Worm (Caenorhabditis elegans) whole organism, midembryonic: ENCODE data around the gene srh-130.

Experiments
- flt-1 ChIP-seq: fragments of 200-800 bp; sonication (Bioruptor generic); IDR thresholded peaks from 2 replicates; pipeline ENCODE4 v1.3.6; 2022; ENCODE audit warnings: missing genetic modification characterization, missing compliant biosample characterization
- ztf-29 ChIP-seq: fragments of 200-800 bp; sonication (Bioruptor generic); IDR thresholded peaks from 2 replicates; pipeline ENCODE4 v1.3.6; 2022; ENCODE audit warnings: missing genetic modification reagents, missing genetic modification characterization, missing compliant biosample characterization

DNA sequence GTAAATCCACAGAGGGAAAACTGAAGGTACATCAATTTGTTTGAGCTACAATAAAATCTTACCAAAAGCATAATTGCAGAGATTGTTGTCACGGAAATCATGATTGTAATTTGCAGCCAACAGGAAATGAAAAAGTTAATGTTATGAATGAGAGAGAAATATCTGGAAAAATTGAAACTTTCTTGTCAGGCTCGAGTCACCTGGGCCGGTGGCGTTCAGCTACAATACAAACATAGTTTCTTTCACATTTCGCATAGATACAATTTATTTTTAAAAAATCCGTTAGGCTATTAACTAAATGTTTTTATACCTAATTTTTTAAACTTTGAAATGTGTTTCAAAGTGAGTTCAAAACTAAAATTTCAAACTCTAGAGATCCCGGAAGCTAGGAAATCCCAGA, 6.7 kb downstream of the srh-130 start, which contains the start of gene srx-39:
- TF ChIP-seq flt-1 (GFP tag; lab: Robert Waterston, UW) (no peak), ztf-29 (GFP tag; lab: Robert Waterston, UW) (no peak)
